Worm (Caenorhabditis elegans): ENCODE data around the gene rps-27.
A peak's percentile ranks its signal among the peaks of the same experiment; 100 is the strongest.

Gene rps-27

ce11 chrV:103043-103702 lies 704 bp downstream of the rps-27 start:
- TF ChIP-seq sea-2 (GFP tag; optimal IDR thresholded peaks at IDR 0.05) (no peak), tbx-2 (tag; optimal IDR thresholded peaks at IDR 0.05) (no peak), ceh-16 (tag; optimal IDR thresholded peaks at IDR 0.05) (no peak), egl-27 (tag; optimal IDR thresholded peaks at IDR 0.05) (no peak), hmg-11 (tag; optimal IDR thresholded peaks at IDR 0.05) (no peak), elt-1 (tag; optimal IDR thresholded peaks at IDR 0.05) (no peak), nhr-23 (tag; optimal IDR thresholded peaks at IDR 0.05) (no peak), fos-1 (tag; optimal IDR thresholded peaks at IDR 0.05) (no peak)

ce11 chrV:102165-102564 lies 1.7 kb downstream of the rps-27 start:
- TF ChIP-seq egl-27 (tag; optimal IDR thresholded peaks at IDR 0.05): no peak
- TF ChIP-seq skn-1 (tag; optimal IDR thresholded peaks at IDR 0.05): no peak

- no peak for TF ChIP-seq eor-1 (tag; optimal IDR thresholded peaks at IDR 0.05)
Measured at ce11 chrV:83732-84131, 20.1 kb downstream of the rps-27 start, which contains the start of gene daam-1. Gene daam-1 (minus strand): TSS chrV:83832.

- TF ChIP-seq nhr-12 (tag; optimal IDR thresholded peaks at IDR 0.05) (no peak), egl-5 (tag; optimal IDR thresholded peaks at IDR 0.05) (no peak), nhr-11 (tag; optimal IDR thresholded peaks at IDR 0.05) (no peak), R02D3.7 (tag; optimal IDR thresholded peaks at IDR 0.05) (no peak), ZK546.5 (tag; optimal IDR thresholded peaks at IDR 0.05) (no peak), nhr-67 (tag; optimal IDR thresholded peaks at IDR 0.05) (no peak), nhr-43 (tag; optimal IDR thresholded peaks at IDR 0.05; ENCODE audit: poor library complexity, severe bottlenecking) (no peak), unc-62 (GFP tag; optimal IDR thresholded peaks at IDR 0.05) (no peak)
Measured at ce11 chrV:68112-68511, 35.8 kb downstream of the rps-27 start.

- TF ChIP-seq ceh-9 (tag; optimal IDR thresholded peaks at IDR 0.05): no peak
- TF ChIP-seq zag-1 (tag; optimal IDR thresholded peaks at IDR 0.05): no peak
- no peak for TF ChIP-seq fos-1 (tag; optimal IDR thresholded peaks at IDR 0.05)
- TF ChIP-seq nhr-43 (tag; optimal IDR thresholded peaks at IDR 0.05; ENCODE audit: poor library complexity, severe bottlenecking): no peak
- no peak for TF ChIP-seq unc-62 (GFP tag; optimal IDR thresholded peaks at IDR 0.05)
- no peak for TF ChIP-seq ztf-4 (tag; optimal IDR thresholded peaks at IDR 0.05)
Measured at ce11 chrV:66506-66905, 37.4 kb downstream of the rps-27 start.

- no peak for TF ChIP-seq snpc-4 (tag; optimal IDR thresholded peaks at IDR 0.05)
- TF ChIP-seq skn-1 (tag; optimal IDR thresholded peaks at IDR 0.05): no peak
- no peak for TF ChIP-seq jun-1 (tag; optimal IDR thresholded peaks at IDR 0.05)
- TF ChIP-seq daf-12 (tag; optimal IDR thresholded peaks at IDR 0.05): no peak
- TF ChIP-seq mml-1 (tag; optimal IDR thresholded peaks at IDR 0.05): no peak
- TF ChIP-seq elt-3 (tag; optimal IDR thresholded peaks at IDR 0.05): no peak
- TF ChIP-seq zag-1 (tag; optimal IDR thresholded peaks at IDR 0.05): no peak
- no peak for TF ChIP-seq ZK546.5 (tag; optimal IDR thresholded peaks at IDR 0.05)
- TF ChIP-seq hmg-11 (tag; optimal IDR thresholded peaks at IDR 0.05): no peak
- TF ChIP-seq ceh-9 (tag; optimal IDR thresholded peaks at IDR 0.05): no peak
- no peak for TF ChIP-seq nhr-43 (tag; optimal IDR thresholded peaks at IDR 0.05; ENCODE audit: poor library complexity, severe bottlenecking)
- no peak for TF ChIP-seq pha-4 (tag; optimal IDR thresholded peaks at IDR 0.05)
- no peak for TF ChIP-seq nhr-237 (tag; optimal IDR thresholded peaks at IDR 0.05)
- TF ChIP-seq tbx-2 (tag; optimal IDR thresholded peaks at IDR 0.05): no peak
- no peak for TF ChIP-seq ztf-11 (tag; optimal IDR thresholded peaks at IDR 0.05)
- no peak for TF ChIP-seq ceh-82 (tag; optimal IDR thresholded peaks at IDR 0.05)
Measured at ce11 chrV:63887-64286, 40.0 kb downstream of the rps-27 start.

ce11 chrV:58971-59370 lies 44.9 kb downstream of the rps-27 start, which contains the start of gene cyp-29A3:
Gene cyp-29A3 (plus strand): TSS chrV:59239.
- TF ChIP-seq elt-2 (tag; optimal IDR thresholded peaks at IDR 0.05): peak; percentile 20
- TF ChIP-seq fos-1 (tag; optimal IDR thresholded peaks at IDR 0.05): no peak
- TF ChIP-seq mdl-1 (tag; optimal IDR thresholded peaks at IDR 0.05): no peak
- TF ChIP-seq eor-1 (tag; optimal IDR thresholded peaks at IDR 0.05): no peak
- TF ChIP-seq nhr-11 (tag; optimal IDR thresholded peaks at IDR 0.05): no peak
